Worm (Caenorhabditis elegans): ENCODE measurements around the gene Y52E8A.3.
A peak's percentile ranks its signal among the peaks of the same experiment; 100 is the strongest.

The Y52E8A.3 gene

DNA sequence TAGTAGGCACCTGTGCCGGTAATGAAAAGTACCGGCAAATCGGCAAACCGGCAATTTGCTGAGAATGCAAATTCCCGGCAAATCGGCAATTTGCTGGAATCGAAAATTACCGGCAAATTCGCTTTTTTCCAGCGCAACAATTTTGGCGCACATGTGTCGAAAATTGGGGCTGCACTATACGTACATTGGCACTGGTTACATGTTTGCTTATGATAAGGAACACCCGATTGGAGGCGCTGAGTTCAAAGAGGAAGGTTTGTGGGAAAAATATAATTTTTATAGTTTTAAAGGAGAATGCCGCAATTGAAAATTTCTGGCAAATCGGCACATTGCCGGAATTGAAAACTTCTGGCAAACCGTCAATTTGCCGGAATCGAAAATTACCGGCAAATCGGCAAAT lies 9.5 kb downstream of the Y52E8A.3 start:
- no peak for TF ChIP-seq ama-1 (optimal IDR thresholded peaks at IDR 0.05)
- peak; percentile 53 for TF ChIP-seq elt-2 (tag; optimal IDR thresholded peaks at IDR 0.05)
- TF ChIP-seq nhr-25 (tag; optimal IDR thresholded peaks at IDR 0.05) = no peak
- TF ChIP-seq jun-1 (tag; optimal IDR thresholded peaks at IDR 0.05) = no peak
- no peak for TF ChIP-seq lsy-12 (tag; optimal IDR thresholded peaks at IDR 0.05)
- TF ChIP-seq nhr-43 (tag; optimal IDR thresholded peaks at IDR 0.05; ENCODE audit: poor library complexity, severe bottlenecking) = no peak

DNA sequence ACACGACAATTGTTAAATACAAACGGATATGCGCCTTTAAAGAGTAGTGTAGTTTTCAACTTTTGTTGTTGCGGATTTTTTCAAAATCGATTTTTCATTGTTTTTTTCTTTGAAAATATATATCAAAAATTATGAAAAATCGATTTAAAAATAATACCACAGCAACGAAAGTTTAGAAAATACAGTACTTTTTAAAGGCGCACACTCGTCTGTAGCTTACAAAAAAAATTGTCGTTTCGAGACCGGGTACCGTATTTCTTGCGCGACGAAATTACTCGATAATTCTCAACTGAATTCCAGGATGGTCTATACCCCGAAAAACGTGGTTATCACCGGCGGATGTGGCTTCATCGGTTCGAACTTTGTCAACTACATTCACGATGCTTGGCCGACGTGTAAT lies 12.0 kb downstream of the Y52E8A.3 start, which contains the start of gene rml-4:
Gene rml-4 (plus strand): TSS at position 301 of the 400 bp plus-strand sequence.
- TF ChIP-seq ceh-82 (tag; optimal IDR thresholded peaks at IDR 0.05) = no peak
- no peak for TF ChIP-seq ceh-16 (tag; optimal IDR thresholded peaks at IDR 0.05)
- no peak for TF ChIP-seq egl-27 (tag; optimal IDR thresholded peaks at IDR 0.05)
- no peak for TF ChIP-seq nhr-237 (tag; optimal IDR thresholded peaks at IDR 0.05)
- TF ChIP-seq ztf-4 (tag; optimal IDR thresholded peaks at IDR 0.05) = no peak
- TF ChIP-seq mml-1 (tag; optimal IDR thresholded peaks at IDR 0.05) = no peak
- no peak for TF ChIP-seq pha-4 (tag; optimal IDR thresholded peaks at IDR 0.05)
- TF ChIP-seq nhr-11 (tag; optimal IDR thresholded peaks at IDR 0.05) = no peak
- no peak for TF ChIP-seq ZK546.5 (tag; optimal IDR thresholded peaks at IDR 0.05)
- no peak for TF ChIP-seq daf-12 (tag; optimal IDR thresholded peaks at IDR 0.05)
- no peak for TF ChIP-seq nhr-43 (tag; optimal IDR thresholded peaks at IDR 0.05; ENCODE audit: poor library complexity, severe bottlenecking)
- no peak for TF ChIP-seq aly-2 (tag; optimal IDR thresholded peaks at IDR 0.05)
- no peak for TF ChIP-seq elt-1 (tag; optimal IDR thresholded peaks at IDR 0.05)
- no peak for TF ChIP-seq ztf-11 (tag; optimal IDR thresholded peaks at IDR 0.05)
- no peak for TF ChIP-seq nhr-28 (tag; optimal IDR thresholded peaks at IDR 0.05)
- no peak for TF ChIP-seq nhr-23 (tag; optimal IDR thresholded peaks at IDR 0.05)

DNA sequence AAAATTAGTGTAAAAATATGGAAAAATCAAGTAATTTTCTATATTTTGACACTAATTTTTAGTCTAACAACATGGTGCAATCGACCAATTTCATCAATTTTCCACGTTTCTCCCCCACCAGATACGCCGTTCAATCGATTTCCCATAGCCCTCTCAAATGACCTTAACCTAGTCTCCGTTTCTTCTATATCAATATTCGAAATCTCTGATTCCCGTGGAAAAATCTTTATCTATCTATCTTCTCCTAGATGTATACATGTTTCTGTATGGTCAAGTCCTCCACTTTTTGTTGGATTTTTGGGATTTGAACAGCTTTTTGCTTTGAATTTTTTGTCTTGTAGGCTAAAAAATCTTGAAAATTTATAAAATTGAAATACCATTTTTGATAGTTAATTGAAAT lies 12.6 kb downstream of the Y52E8A.3 start:
- peak; percentile 84 for TF ChIP-seq elt-1 (tag; optimal IDR thresholded peaks at IDR 0.05)
- peak; percentile 70 for TF ChIP-seq nhr-23 (tag; optimal IDR thresholded peaks at IDR 0.05)
- TF ChIP-seq elt-3 (tag; optimal IDR thresholded peaks at IDR 0.05) = no peak
- TF ChIP-seq nhr-43 (tag; optimal IDR thresholded peaks at IDR 0.05; ENCODE audit: poor library complexity, severe bottlenecking) = no peak

DNA sequence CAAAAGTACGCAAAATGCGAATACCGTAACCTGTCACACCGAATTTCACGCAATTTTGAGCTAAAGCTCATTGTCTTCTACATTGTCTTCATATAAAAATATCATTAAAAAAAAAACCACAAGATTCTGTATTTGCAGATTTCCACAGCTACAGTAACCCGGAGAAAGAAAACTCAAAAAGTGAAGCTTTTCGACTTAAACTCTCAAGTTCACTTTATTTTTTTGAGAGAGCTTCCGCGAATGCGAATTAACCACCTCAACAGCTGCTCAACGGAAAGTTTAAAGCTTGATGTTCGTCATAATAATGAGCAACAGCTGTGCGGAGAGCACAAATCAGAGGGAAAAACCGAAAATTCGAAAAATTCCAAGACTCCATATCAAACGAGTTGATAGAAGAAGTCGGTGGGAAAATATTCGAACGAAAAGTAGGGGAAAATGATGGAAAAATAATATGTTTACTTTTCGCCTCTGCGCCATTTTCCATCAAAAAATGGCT lies 13.7 kb downstream of the Y52E8A.3 start:
- TF ChIP-seq elt-2 (tag; optimal IDR thresholded peaks at IDR 0.05) = no peak
- peak; percentile 36 for TF ChIP-seq pha-4 (tag; optimal IDR thresholded peaks at IDR 0.05)

DNA sequence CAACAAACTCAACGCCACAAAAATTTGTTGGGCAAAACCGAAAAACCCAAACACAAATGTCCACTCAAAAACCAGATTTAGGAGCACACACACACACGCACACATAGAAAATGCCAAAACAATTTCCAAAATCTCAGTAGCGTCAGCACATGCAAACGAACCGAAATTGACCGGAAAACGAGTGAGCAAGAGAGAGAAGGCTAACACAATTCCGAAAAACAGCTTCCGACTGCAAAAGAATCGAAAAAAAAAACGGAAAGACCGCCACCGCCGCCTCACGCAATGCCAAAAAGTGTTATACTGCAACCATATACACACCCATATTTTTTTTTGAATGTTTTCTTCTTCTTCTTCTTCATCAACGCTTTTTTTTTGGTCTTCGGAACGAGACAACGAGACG lies 15.0 kb downstream of the Y52E8A.3 start:
- TF ChIP-seq egl-5 (tag; optimal IDR thresholded peaks at IDR 0.05) (no peak), fkh-10 (GFP tag; optimal IDR thresholded peaks at IDR 0.05) (peak; percentile 37)

DNA sequence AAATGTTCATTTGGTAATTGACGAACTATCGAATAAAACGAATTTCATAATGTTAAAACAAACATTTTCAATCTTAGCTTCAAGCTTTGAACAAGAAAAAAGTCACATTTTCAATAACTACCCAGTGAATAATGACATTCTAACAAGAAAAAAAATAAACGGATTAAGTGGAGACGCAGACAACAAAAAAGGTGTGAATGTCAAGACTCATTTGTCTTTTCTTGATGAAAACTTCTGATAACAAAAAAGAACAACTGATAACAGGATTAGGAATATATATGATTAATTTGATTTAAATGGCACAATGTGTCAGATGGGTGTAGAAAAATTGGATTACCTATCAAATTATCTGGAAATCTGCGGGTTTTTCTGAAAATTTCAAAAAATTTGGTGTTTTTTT lies 18.2 kb downstream of the Y52E8A.3 start:
- TF ChIP-seq aly-2 (tag; optimal IDR thresholded peaks at IDR 0.05) (no peak), pqm-1 (tag; optimal IDR thresholded peaks at IDR 0.05) (peak; percentile 43), hmg-11 (tag; optimal IDR thresholded peaks at IDR 0.05) (no peak), elt-2 (tag; optimal IDR thresholded peaks at IDR 0.05) (peak; percentile 48), nhr-237 (tag; optimal IDR thresholded peaks at IDR 0.05) (no peak), mml-1 (tag; optimal IDR thresholded peaks at IDR 0.05) (no peak), pha-4 (tag; optimal IDR thresholded peaks at IDR 0.05) (no peak), unc-39 (tag; optimal IDR thresholded peaks at IDR 0.05) (no peak), nhr-76 (tag; optimal IDR thresholded peaks at IDR 0.05) (no peak), elt-1 (tag; optimal IDR thresholded peaks at IDR 0.05) (peak; percentile 24), ceh-16 (tag; optimal IDR thresholded peaks at IDR 0.05) (no peak)

DNA sequence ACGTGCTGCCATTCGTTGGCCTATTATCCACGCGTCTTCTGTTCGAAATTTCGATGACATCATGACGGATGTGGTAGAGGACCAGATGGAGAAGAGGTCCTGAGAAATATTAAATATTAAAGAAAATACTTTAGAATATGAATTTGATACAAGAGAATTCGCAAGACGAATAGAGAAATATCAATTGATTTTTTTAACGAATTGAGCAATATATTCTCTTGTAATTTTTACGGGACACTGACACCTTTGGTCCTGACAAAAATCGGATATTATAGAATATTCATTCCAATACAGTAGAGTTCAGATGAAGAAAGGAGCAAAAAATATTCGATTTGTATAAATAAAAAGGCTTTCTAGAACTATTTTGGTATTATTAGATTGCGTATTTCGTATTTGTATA lies 18.7 kb downstream of the Y52E8A.3 start, which contains the start of gene C01F1.6:
Gene C01F1.6 (minus strand): TSS at position 101 of the 400 bp plus-strand sequence.
- TF ChIP-seq tbx-2 (tag; optimal IDR thresholded peaks at IDR 0.05) (no peak), lin-15B (tag; optimal IDR thresholded peaks at IDR 0.05) (no peak), ztf-4 (tag; optimal IDR thresholded peaks at IDR 0.05) (no peak), nhr-237 (tag; optimal IDR thresholded peaks at IDR 0.05) (no peak), nhr-77 (tag; optimal IDR thresholded peaks at IDR 0.05) (no peak), mdl-1 (tag; optimal IDR thresholded peaks at IDR 0.05) (no peak), elt-2 (tag; optimal IDR thresholded peaks at IDR 0.05) (no peak), fkh-2 (tag; optimal IDR thresholded peaks at IDR 0.05) (no peak), egl-27 (tag; optimal IDR thresholded peaks at IDR 0.05) (no peak), fkh-10 (GFP tag; optimal IDR thresholded peaks at IDR 0.05) (no peak), ceh-28 (tag; optimal IDR thresholded peaks at IDR 0.05) (no peak), lsy-12 (tag; optimal IDR thresholded peaks at IDR 0.05) (no peak), pha-4 (tag; optimal IDR thresholded peaks at IDR 0.05) (no peak), sea-2 (GFP tag; optimal IDR thresholded peaks at IDR 0.05) (no peak), nhr-25 (tag; optimal IDR thresholded peaks at IDR 0.05) (no peak), ceh-9 (tag; optimal IDR thresholded peaks at IDR 0.05) (no peak), nfya-1 (tag; optimal IDR thresholded peaks at IDR 0.05; ENCODE audit: insufficient read depth) (no peak), zag-1 (tag; optimal IDR thresholded peaks at IDR 0.05) (no peak), daf-12 (tag; optimal IDR thresholded peaks at IDR 0.05) (no peak)

Data from whole organism, L3 larva.